Worm (Caenorhabditis elegans): ENCODE measurements around the gene fbxa-150.

DNA sequence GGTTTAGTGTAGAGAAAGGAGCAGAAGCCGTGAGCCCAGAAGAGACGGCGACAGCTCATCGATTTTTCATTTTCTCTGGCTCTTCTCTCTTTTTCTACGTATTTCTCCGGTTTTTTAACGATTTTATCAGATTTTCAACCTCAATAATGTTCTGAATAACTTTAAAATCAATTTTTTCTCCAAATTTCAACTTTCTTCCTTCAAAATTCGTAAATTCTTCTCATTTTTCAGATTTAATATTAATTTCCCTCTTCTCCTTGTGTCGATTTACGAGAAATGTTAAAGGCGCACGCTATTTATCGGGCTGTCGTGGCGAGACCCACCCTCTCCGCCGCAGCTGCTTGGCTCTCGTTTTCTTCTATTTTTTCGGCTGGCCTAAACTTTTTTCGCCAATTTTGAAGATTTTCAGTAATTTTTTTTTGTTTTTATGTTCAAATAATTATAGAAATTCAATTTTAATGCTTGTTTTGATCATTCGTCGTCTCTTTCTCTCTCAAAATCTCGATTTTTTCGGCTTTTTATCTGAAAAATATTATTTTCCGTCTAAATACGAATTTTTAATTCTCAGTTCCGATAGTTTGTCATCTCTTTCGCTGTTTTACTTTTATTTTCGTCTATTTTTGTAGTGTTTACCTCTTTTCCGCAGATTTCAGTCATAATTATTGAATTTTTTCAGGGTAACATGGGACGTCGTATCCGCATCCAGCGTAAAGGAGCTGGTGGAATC is 43.2 kb upstream of the fbxa-150 start, which contains the start of the genes calf-1 and rpl-2:
- TF ChIP-seq snpc-1.1 (tag; optimal IDR thresholded peaks at IDR 0.05; ENCODE audit: insufficient read depth), result no peak
- no peak for TF ChIP-seq ama-1 (optimal IDR thresholded peaks at IDR 0.05)
- TF ChIP-seq ama-1 (GFP tag; optimal IDR thresholded peaks at IDR 0.05), result no peak
- TF ChIP-seq xnd-1 (tag; optimal IDR thresholded peaks at IDR 0.05), result no peak
- TF ChIP-seq lsl-1 (GFP tag; optimal IDR thresholded peaks at IDR 0.05), result peak; percentile 37
- TF ChIP-seq ceh-40 (GFP tag; IDR thresholded peaks at IDR 0.05), result no peak
- TF ChIP-seq hlh-26 (GFP tag; conservative IDR thresholded peaks at IDR 0.05), result no peak
- no peak for TF ChIP-seq pbrm-1 (GFP tag; IDR thresholded peaks at IDR 0.05)
- no peak for TF ChIP-seq ztf-26 (tag; optimal IDR thresholded peaks at IDR 0.05)
- no peak for TF ChIP-seq nhr-179 (tag; optimal IDR thresholded peaks at IDR 0.05)
- no peak for TF ChIP-seq unc-130 (GFP tag; optimal IDR thresholded peaks at IDR 0.05)
